Worm (Caenorhabditis elegans): ENCODE data around the gene Y65A5A.2.

DNA sequence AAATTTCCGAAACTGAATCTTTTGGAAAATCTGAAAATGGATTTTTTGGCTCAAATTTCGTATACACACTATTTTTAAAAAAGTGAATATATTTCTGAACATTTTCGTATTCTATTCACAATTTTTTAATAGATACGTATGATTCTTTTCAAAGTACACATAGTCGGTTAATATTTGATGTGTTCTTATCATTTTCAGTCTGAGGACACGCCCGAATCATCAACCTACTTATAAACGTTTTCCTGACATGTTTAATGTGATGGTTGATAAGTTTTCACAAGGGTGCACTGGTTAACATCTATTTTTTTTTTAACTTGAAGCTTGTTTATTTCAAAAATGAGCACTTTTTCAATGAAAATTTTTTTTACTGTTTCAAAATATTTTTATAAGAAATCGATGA is 47.2 kb upstream of the Y65A5A.2 start:
- no peak for TF ChIP-seq fos-1 (tag; optimal IDR thresholded peaks at IDR 0.05)
- no peak for TF ChIP-seq unc-62 (GFP tag; optimal IDR thresholded peaks at IDR 0.05)
- TF ChIP-seq nhr-76 (tag; optimal IDR thresholded peaks at IDR 0.05), result no peak
- TF ChIP-seq mep-1 (tag; optimal IDR thresholded peaks at IDR 0.05), result no peak
- TF ChIP-seq ama-1 (optimal IDR thresholded peaks at IDR 0.05), result no peak
- TF ChIP-seq mdl-1 (tag; optimal IDR thresholded peaks at IDR 0.05), result no peak
- no peak for TF ChIP-seq mab-9 (GFP tag; IDR thresholded peaks at IDR 0.05)
- no peak for TF ChIP-seq pax-3 (tag; optimal IDR thresholded peaks at IDR 0.05)
- TF ChIP-seq aha-1 (tag; optimal IDR thresholded peaks at IDR 0.05), result no peak
- no peak for TF ChIP-seq lsy-2 (tag; optimal IDR thresholded peaks at IDR 0.05)
- no peak for TF ChIP-seq C04F5.9 (tag; optimal IDR thresholded peaks at IDR 0.05)
- TF ChIP-seq nhr-77 (tag; optimal IDR thresholded peaks at IDR 0.05), result no peak
- TF ChIP-seq fkh-10 (GFP tag; optimal IDR thresholded peaks at IDR 0.05), result no peak
- TF ChIP-seq blmp-1 (tag; optimal IDR thresholded peaks at IDR 0.05), result no peak

Data from whole organism, L1 larva.